Fruit fly (Drosophila melanogaster) whole organism, embryonic: ENCODE measurements around the gene CG33293.
A peak's percentile ranks its signal among the peaks of the same experiment; 100 is the strongest.

Experiments used
- B-H1 ChIP-seq: fragments of 200-800 bp; sonication (Bioruptor generic); IDR thresholded peaks from 3 replicates; pipeline ENCODE4 v1.3.6; 2022; ENCODE audit warnings: missing biosample characterization, missing genetic modification characterization
- BEAF-32 ChIP-seq: fragments of 200-800 bp; sonication (Bioruptor generic); optimal IDR thresholded peaks from 3 replicates; lab custom pipeline; 2017; ENCODE audit warnings: missing biosample characterization, missing genetic modification characterization, mild to moderate bottlenecking, moderate library complexity, missing genetic modification reagents
- Bdp1 ChIP-seq: fragments of 200-800 bp; sonication (Bioruptor generic); optimal IDR thresholded peaks from 3 replicates; lab custom pipeline; 2016; ENCODE audit warnings: missing biosample characterization, missing genetic modification characterization
- BtbVII ChIP-seq: fragments of 200-800 bp; sonication (Bioruptor generic); optimal IDR thresholded peaks from 3 replicates; lab custom pipeline; 2017; ENCODE audit warnings: missing biosample characterization, mild to moderate bottlenecking, missing genetic modification characterization
- Bteb2 ChIP-seq: fragments of 200-800 bp; sonication (Bioruptor generic); optimal IDR thresholded peaks from 2 replicates; lab custom pipeline; 2016; ENCODE audit warnings: missing biosample characterization, missing genetic modification characterization
- CG13287 ChIP-seq: fragments of 200-800 bp; sonication (Bioruptor generic); IDR thresholded peaks from 2 replicates; pipeline ENCODE4 v1.3.6; 2022; ENCODE audit warnings: missing biosample characterization, missing genetic modification characterization; ENCODE audit not compliant: partially characterized antibody
- CG14710 ChIP-seq: fragments of 200-800 bp; sonication (Bioruptor generic); optimal IDR thresholded peaks from 3 replicates; lab custom pipeline; 2019; ENCODE audit warnings: missing biosample characterization, mild to moderate bottlenecking, missing genetic modification characterization, moderate library complexity
- CG15601 ChIP-seq: fragments of 200-800 bp; sonication (Bioruptor generic); optimal IDR thresholded peaks from 3 replicates; lab custom pipeline; 2019; ENCODE audit warnings: missing biosample characterization, mild to moderate bottlenecking, missing genetic modification characterization, moderate library complexity
- CG16779 ChIP-seq: fragments of 200-800 bp; sonication (Bioruptor generic); IDR thresholded peaks from 2 replicates; pipeline ENCODE4 v1.3.6; 2022; ENCODE audit warnings: missing biosample characterization, missing genetic modification characterization
- CG3163 ChIP-seq: fragments of 200-800 bp; sonication (Bioruptor generic); optimal IDR thresholded peaks from 3 replicates; lab custom pipeline; 2016; ENCODE audit warnings: missing biosample characterization, missing genetic modification characterization
- CG34224 ChIP-seq: fragments of 200-800 bp; sonication (Bioruptor generic); IDR thresholded peaks from 3 replicates; pipeline ENCODE4 v1.3.6; 2022; ENCODE audit warnings: missing biosample characterization, missing genetic modification characterization; ENCODE audit not compliant: partially characterized antibody
- CG4282 ChIP-seq: fragments of 200-800 bp; sonication (Bioruptor generic); optimal IDR thresholded peaks from 2 replicates; lab custom pipeline; 2016; ENCODE audit warnings: missing biosample characterization, missing genetic modification characterization
- CG43689 ChIP-seq: fragments of 200-800 bp; sonication (Bioruptor generic); IDR thresholded peaks from 2 replicates; pipeline ENCODE4 v1.3.6; 2022; ENCODE audit warnings: missing biosample characterization, missing genetic modification characterization
- CG7372 ChIP-seq: fragments of 200-800 bp; sonication (Bioruptor generic); IDR thresholded peaks from 2 replicates; pipeline ENCODE4 v1.3.6; 2022; ENCODE audit warnings: missing biosample characterization, missing genetic modification characterization
- CG7839 ChIP-seq: fragments of 200-800 bp; sonication (Bioruptor generic); optimal IDR thresholded peaks from 3 replicates; lab custom pipeline; 2018; ENCODE audit warnings: missing biosample characterization, mild to moderate bottlenecking, missing genetic modification characterization, moderate library complexity
- CG8388 ChIP-seq: fragments of 200-800 bp; sonication (Bioruptor generic); optimal IDR thresholded peaks from 2 replicates; lab custom pipeline; 2019; ENCODE audit warnings: missing biosample characterization, mild to moderate bottlenecking, missing genetic modification characterization, moderate library complexity
- CG9797 ChIP-seq: fragments of 200-800 bp; sonication (Bioruptor generic); optimal IDR thresholded peaks from 3 replicates; lab custom pipeline; 2018; ENCODE audit warnings: missing biosample characterization, mild to moderate bottlenecking, missing genetic modification characterization
- Dll ChIP-seq: fragments of 200-800 bp; sonication (Bioruptor generic); IDR thresholded peaks from 4 replicates; pipeline ENCODE4 v1.3.6; 2022; ENCODE audit warnings: missing biosample characterization, missing genetic modification characterization; ENCODE audit not compliant: partially characterized antibody
- Dp ChIP-seq: fragments of 200-800 bp; sonication (Bioruptor generic); optimal IDR thresholded peaks from 2 replicates; lab custom pipeline; 2018; ENCODE audit warnings: missing biosample characterization, mild to moderate bottlenecking, missing genetic modification characterization, moderate library complexity
- E2f2 ChIP-seq: fragments of 200-800 bp; sonication (Bioruptor generic); IDR thresholded peaks from 2 replicates; pipeline ENCODE4 v1.3.6; 2022; ENCODE audit warnings: missing biosample characterization, missing genetic modification characterization
- Fer2 ChIP-seq: fragments of 200-800 bp; sonication (Bioruptor generic); optimal IDR thresholded peaks from 2 replicates; lab custom pipeline; 2018; ENCODE audit warnings: missing biosample characterization, mild to moderate bottlenecking, missing genetic modification characterization, moderate library complexity
- H15 ChIP-seq: fragments of 200-800 bp; sonication (Bioruptor generic); IDR thresholded peaks from 3 replicates; pipeline ENCODE4 v1.3.6; 2022; ENCODE audit warnings: missing biosample characterization, missing genetic modification characterization
- HmgZ ChIP-seq: fragments of 200-800 bp; sonication (Bioruptor generic); optimal IDR thresholded peaks from 2 replicates; lab custom pipeline; 2018; ENCODE audit warnings: missing biosample characterization, mild to moderate bottlenecking, missing genetic modification characterization
- Hr51 ChIP-seq, 2 experiments: fragments of 200-800 bp; sonication (Bioruptor generic); optimal IDR thresholded peaks; 2 replicates in 1 of 2; 3 replicates in 1 of 2; lab custom pipeline; 2016 to 2018; ENCODE audit warnings: missing biosample characterization in 2 of 2, missing genetic modification characterization in 2 of 2, mild to moderate bottlenecking in 1 of 2, moderate library complexity in 1 of 2
- Meics ChIP-seq: fragments of 200-800 bp; sonication (Bioruptor generic); optimal IDR thresholded peaks from 2 replicates; lab custom pipeline; 2017; ENCODE audit warnings: missing biosample characterization, mild to moderate bottlenecking, missing genetic modification characterization
- NFAT ChIP-seq: fragments of 200-800 bp; sonication (Bioruptor generic); IDR thresholded peaks from 2 replicates; pipeline ENCODE4 v1.3.6; 2022; ENCODE audit warnings: missing biosample characterization, missing genetic modification characterization
- NfI ChIP-seq: fragments of 200-800 bp; sonication (Bioruptor generic); optimal IDR thresholded peaks from 3 replicates; lab custom pipeline; 2018; ENCODE audit warnings: missing biosample characterization, mild to moderate bottlenecking, missing genetic modification characterization, moderate library complexity
- Poxn ChIP-seq: fragments of 200-800 bp; sonication (Bioruptor generic); IDR thresholded peaks from 2 replicates; pipeline ENCODE4 v1.3.6; 2022; ENCODE audit warnings: missing biosample characterization, missing genetic modification characterization
- Side ChIP-seq: fragments of 200-800 bp; sonication (Bioruptor generic); optimal IDR thresholded peaks from 2 replicates; lab custom pipeline; 2016; ENCODE audit warnings: missing biosample characterization, missing genetic modification characterization
- Spps ChIP-seq: fragments of 200-800 bp; sonication (Bioruptor generic); optimal IDR thresholded peaks from 2 replicates; lab custom pipeline; 2018; ENCODE audit warnings: missing biosample characterization, mild to moderate bottlenecking, missing genetic modification characterization
- al ChIP-seq: fragments of 200-800 bp; sonication (Bioruptor generic); IDR thresholded peaks from 2 replicates; pipeline ENCODE4 v1.3.6; 2022; ENCODE audit warnings: missing biosample characterization, missing genetic modification characterization
- amos ChIP-seq: fragments of 200-800 bp; sonication (Bioruptor generic); IDR thresholded peaks from 2 replicates; pipeline ENCODE4 v1.3.6; 2022; ENCODE audit warnings: missing biosample characterization, missing genetic modification characterization; ENCODE audit not compliant: partially characterized antibody
- chif ChIP-seq, 2 experiments: fragments of 200-800 bp; sonication (Bioruptor generic); optimal IDR thresholded peaks; 3 replicates each; lab custom pipeline; 2016; ENCODE audit warnings: missing biosample characterization in 2 of 2, missing genetic modification characterization in 2 of 2
- danr ChIP-seq: fragments of 200-800 bp; sonication (Bioruptor generic); IDR thresholded peaks from 2 replicates; pipeline ENCODE4 v1.3.6; 2022; ENCODE audit warnings: missing biosample characterization, missing genetic modification characterization
- eyg ChIP-seq: fragments of 200-800 bp; sonication (Bioruptor generic); optimal IDR thresholded peaks from 3 replicates; lab custom pipeline; 2016; ENCODE audit warnings: missing biosample characterization, missing genetic modification characterization
- fru ChIP-seq: fragments of >200 bp; optimal IDR thresholded peaks from 2 replicates; lab custom pipeline; 2017
- gce ChIP-seq: fragments of 200-800 bp; sonication (Bioruptor generic); IDR thresholded peaks from 3 replicates; pipeline ENCODE4 v1.3.6; 2022; ENCODE audit warnings: missing biosample characterization, missing genetic modification characterization
- gfzf ChIP-seq: fragments of 200-800 bp; sonication (Bioruptor generic); optimal IDR thresholded peaks from 2 replicates; lab custom pipeline; 2016; ENCODE audit warnings: missing biosample characterization, mild to moderate bottlenecking, missing genetic modification characterization, moderate library complexity
- grn ChIP-seq: fragments of 200-800 bp; sonication (Bioruptor generic); optimal IDR thresholded peaks from 3 replicates; lab custom pipeline; 2017; ENCODE audit warnings: missing biosample characterization, missing genetic modification characterization
- gt ChIP-seq: fragments of 200-800 bp; sonication (Bioruptor generic); IDR thresholded peaks from 2 replicates; pipeline ENCODE4 v1.3.6; 2022; ENCODE audit warnings: missing biosample characterization, missing genetic modification characterization
- insv ChIP-seq, 2 experiments: fragments of 200-800 bp; sonication (Bioruptor generic); optimal IDR thresholded peaks; 3 replicates each; lab custom pipeline; 2016 to 2018; ENCODE audit warnings: missing biosample characterization in 2 of 2, missing genetic modification characterization in 2 of 2
- kay ChIP-seq: fragments of 200-800 bp; sonication (Bioruptor generic); optimal IDR thresholded peaks from 2 replicates; lab custom pipeline; 2016; ENCODE audit warnings: missing biosample characterization, missing genetic modification characterization
- ken ChIP-seq: fragments of 200-800 bp; sonication (Bioruptor generic); IDR thresholded peaks from 3 replicates; pipeline ENCODE4 v1.3.6; 2022; ENCODE audit warnings: missing biosample characterization, missing genetic modification characterization
- row ChIP-seq: fragments of 200-800 bp; sonication (Bioruptor generic); IDR thresholded peaks from 3 replicates; pipeline ENCODE4 v1.3.6; 2022; ENCODE audit warnings: missing biosample characterization, missing genetic modification characterization
- sens ChIP-seq: fragments of 200-800 bp; sonication (Bioruptor generic); peaks from one replicate; lab custom pipeline; 2016; ENCODE audit warnings: missing biosample characterization, missing genetic modification characterization
- slou ChIP-seq: fragments of 200-800 bp; sonication (Bioruptor generic); optimal IDR thresholded peaks from 3 replicates; lab custom pipeline; 2016; ENCODE audit warnings: missing biosample characterization, missing genetic modification characterization
- stwl ChIP-seq: fragments of 200-800 bp; sonication (Bioruptor generic); optimal IDR thresholded peaks from 3 replicates; lab custom pipeline; 2018; ENCODE audit warnings: missing biosample characterization, mild to moderate bottlenecking, missing genetic modification characterization, moderate library complexity
- trem ChIP-seq: fragments of 200-800 bp; optimal IDR thresholded peaks from 3 replicates; lab custom pipeline; 2019; ENCODE audit warnings: missing biosample characterization, mild to moderate bottlenecking, missing genetic modification characterization, moderate library complexity
- trh ChIP-seq: fragments of 200-800 bp; sonication (Bioruptor generic); optimal IDR thresholded peaks from 2 replicates; lab custom pipeline; 2016; ENCODE audit warnings: missing biosample characterization, missing genetic modification characterization
- z ChIP-seq: fragments of 200-800 bp; sonication (Bioruptor generic); IDR thresholded peaks from 3 replicates; pipeline ENCODE4 v1.3.6; 2022; ENCODE audit warnings: missing biosample characterization, missing genetic modification characterization
- zen2 ChIP-seq: fragments of 200-800 bp; sonication (Bioruptor generic); IDR thresholded peaks from 3 replicates; pipeline ENCODE4 v1.3.6; 2022; ENCODE audit warnings: missing biosample characterization, missing genetic modification characterization; ENCODE audit not compliant: partially characterized antibody

The CG33293 gene

DNA sequence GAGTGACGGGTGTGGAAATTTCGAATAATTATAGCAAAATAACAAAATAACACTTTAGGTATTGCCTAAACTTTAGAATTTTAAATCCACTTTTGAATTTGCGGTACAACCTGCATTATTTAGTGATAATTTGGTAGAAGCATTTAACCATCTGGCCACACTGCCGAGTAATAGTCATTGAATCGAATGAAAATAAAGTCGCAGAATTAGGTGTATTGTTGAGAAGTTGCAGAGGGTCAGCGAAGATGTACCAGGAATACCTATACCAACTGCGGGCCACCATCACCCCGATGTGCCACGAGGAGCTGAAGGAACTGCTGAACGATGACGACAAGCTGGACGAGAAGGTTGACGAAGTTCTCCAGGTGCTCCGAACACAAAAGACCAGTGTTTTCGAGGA, 14.5 kb downstream of the CG33293 start, which contains the start of gene Vps37B (continued):
- TF ChIP-seq Dll (GFP tag; lab: Robert Waterston, UW) (peak; percentile 21; the same call in 1 of the 4 replicates), CG13287 (GFP tag; lab: Robert Waterston, UW) (peak; percentile 31; the same call in 1 of the 2 replicates), insv (GFP tag; optimal IDR thresholded peaks at IDR 0.05; lab: Kevin White, UChicago) (no peak), CG16779 (GFP tag; lab: Robert Waterston, UW) (no peak), sens (GFP tag; lab: Kevin White, UChicago) (no peak), gt (GFP tag; lab: Robert Waterston, UW) (no peak), CG4282 (no peak), NfI (GFP tag; lab: Kevin White, UChicago) (no peak), amos (GFP tag; lab: Robert Waterston, UW) (peak; percentile 19; the same call in 1 of the 2 replicates), CG8388 (no peak), Hr51 (GFP tag; optimal IDR thresholded peaks at IDR 0.05; lab: Kevin White, UChicago) (no peak), trem (tag; lab: Kevin White, UChicago) (peak; percentile 21), NFAT (GFP tag; lab: Robert Waterston, UW) (no peak), Bteb2 (GFP tag; lab: Kevin White, UChicago) (no peak), kay (GFP tag; lab: Kevin White, UChicago) (peak; percentile 27), CG34224 (GFP tag; lab: Robert Waterston, UW) (peak; percentile 28; the same call in 1 of the 3 replicates), row (0 out of 3 replicates have a peak, but pooled peaks have one; percentile 7), CG7372 (GFP tag; lab: Robert Waterston, UW) (no peak), slou (GFP tag; lab: Kevin White, UChicago) (no peak), danr (GFP tag; lab: Robert Waterston, UW) (no peak), Poxn (no peak), z (no peak), BEAF-32 (peak; percentile 14), Meics (no peak), gce (GFP tag; lab: Robert Waterston, UW) (no peak), BtbVII (GFP tag; lab: Kevin White, UChicago) (no peak), Spps (tag; lab: Kevin White, UChicago) (no peak), Side (GFP tag; lab: Kevin White, UChicago) (no peak), gfzf (GFP tag; lab: Kevin White, UChicago) (peak; percentile 83), CG3163 (GFP tag; lab: Kevin White, UChicago) (no peak), CG7839 (tag; lab: Kevin White, UChicago) (no peak), grn (GFP tag; lab: Kevin White, UChicago) (no peak), trh (no peak), CG43689 (GFP tag; lab: Robert Waterston, UW) (no peak), al (GFP tag; lab: Robert Waterston, UW) (no peak), eyg (GFP tag; lab: Kevin White, UChicago) (no peak), CG15601 (no peak), Bdp1 (no peak), H15 (GFP tag; lab: Robert Waterston, UW) (no peak), Fer2 (tag; lab: Kevin White, UChicago) (no peak), stwl (tag; lab: Kevin White, UChicago) (peak; percentile 67), chif (GFP tag; optimal IDR thresholded peaks at IDR 0.05; lab: Kevin White, UChicago) (no peak), E2f2 (GFP tag; lab: Robert Waterston, UW) (peak; percentile 93), ken (GFP tag; lab: Robert Waterston, UW) (no peak), Dp (GFP tag; lab: Kevin White, UChicago) (peak; percentile 86), CG9797 (GFP tag; lab: Kevin White, UChicago) (peak; percentile 56), fru (lab: Kevin White, UChicago) (no peak), zen2 (GFP tag; lab: Robert Waterston, UW) (0 out of 3 replicates have a peak, but pooled peaks have one; percentile 28), CG14710 (peak; percentile 23), HmgZ (peak; percentile 11), B-H1 (GFP tag; lab: Robert Waterston, UW) (no peak)
